Fruit fly (Drosophila melanogaster): ENCODE data around the gene spz3.

- TF ChIP-seq CG11617 (GFP tag; optimal IDR thresholded peaks at IDR 0.05) (no peak), CG33017 (tag; optimal IDR thresholded peaks at IDR 0.05) (no peak), bab1 (GFP tag; optimal IDR thresholded peaks at IDR 0.05) (no peak), Clk (GFP tag; optimal IDR thresholded peaks at IDR 0.05) (no peak), pad (GFP tag; optimal IDR thresholded peaks at IDR 0.05) (no peak), kay (GFP tag; ENCODE audit: borderline replicate concordance) (no peak), CG1620 (GFP tag; optimal IDR thresholded peaks at IDR 0.05) (no peak), ovo (GFP tag; optimal IDR thresholded peaks at IDR 0.05) (no peak), CG7045 (GFP tag; optimal IDR thresholded peaks at IDR 0.05) (no peak), cnc (optimal IDR thresholded peaks at IDR 0.05) (no peak), Mnt (GFP tag; optimal IDR thresholded peaks at IDR 0.05) (no peak), Hr96 (GFP tag; optimal IDR thresholded peaks at IDR 0.05) (no peak)
Measured at dm6 chr2L:7912878-7913277, 33.5 kb upstream of the spz3 start.

All from whole organism, adult.